Fruit fly (Drosophila melanogaster) whole organism, embryonic: Measurements from ENCODE around the gene CG6126.

ENCODE experiments used
- CG10274 ChIP-seq: fragments of 200-800 bp; sonication (Bioruptor generic); optimal IDR thresholded peaks from 3 replicates; lab custom pipeline; 2017; ENCODE audit warnings: missing biosample characterization, mild to moderate bottlenecking, missing genetic modification characterization
- CG10959 ChIP-seq: fragments of 200-800 bp; sonication (Bioruptor generic); IDR thresholded peaks from 2 replicates; pipeline ENCODE4 v1.3.6; 2022; ENCODE audit warnings: missing biosample characterization, missing genetic modification characterization
- CG11085 ChIP-seq: fragments of 200-800 bp; sonication (Bioruptor generic); IDR thresholded peaks from 2 replicates; pipeline ENCODE4 v1.3.6; 2022; ENCODE audit warnings: missing biosample characterization, missing genetic modification characterization
- CG11398 ChIP-seq: fragments of 200-800 bp; sonication (Bioruptor generic); optimal IDR thresholded peaks from 2 replicates; lab custom pipeline; 2016; ENCODE audit warnings: missing biosample characterization, missing genetic modification characterization
- CG11696 ChIP-seq: fragments of 200-800 bp; sonication (Bioruptor generic); IDR thresholded peaks from 2 replicates; pipeline ENCODE4 v1.3.6; 2022; ENCODE audit warnings: missing biosample characterization, missing genetic modification characterization
- CG12219 ChIP-seq: fragments of 200-800 bp; sonication (Bioruptor generic); optimal IDR thresholded peaks from 3 replicates; lab custom pipeline; 2018; ENCODE audit warnings: missing biosample characterization, mild to moderate bottlenecking, missing genetic modification characterization
- CG12299 ChIP-seq: fragments of 200-800 bp; sonication (Bioruptor generic); optimal IDR thresholded peaks from 2 replicates; lab custom pipeline; 2018; ENCODE audit warnings: missing biosample characterization, mild to moderate bottlenecking, missing genetic modification characterization
- CG13123 ChIP-seq: fragments of 200-800 bp; sonication (Bioruptor generic); optimal IDR thresholded peaks from 2 replicates; lab custom pipeline; 2016; ENCODE audit warnings: missing biosample characterization, missing genetic modification characterization
- CG13624 ChIP-seq: fragments of 200-800 bp; sonication (Bioruptor generic); optimal IDR thresholded peaks from 2 replicates; lab custom pipeline; 2016; ENCODE audit warnings: missing biosample characterization, missing genetic modification characterization
- CG15011 ChIP-seq: fragments of 200-800 bp; sonication (Bioruptor generic); optimal IDR thresholded peaks from 3 replicates; lab custom pipeline; 2018; ENCODE audit warnings: missing biosample characterization, mild to moderate bottlenecking, missing genetic modification characterization
- CG18764 ChIP-seq: fragments of 200-800 bp; sonication (Bioruptor generic); optimal IDR thresholded peaks from 3 replicates; lab custom pipeline; 2016; ENCODE audit warnings: missing biosample characterization, missing genetic modification characterization
- CG33213 ChIP-seq: fragments of 200-800 bp; sonication (Bioruptor generic); optimal IDR thresholded peaks from 3 replicates; lab custom pipeline; 2016; ENCODE audit warnings: missing biosample characterization, missing genetic modification characterization
- CG33557 ChIP-seq: fragments of 200-800 bp; sonication (Bioruptor generic); optimal IDR thresholded peaks from 2 replicates; lab custom pipeline; 2019; ENCODE audit warnings: missing biosample characterization, mild to moderate bottlenecking, missing genetic modification characterization, moderate library complexity
- CG6791 ChIP-seq: fragments of 200-800 bp; sonication (Bioruptor generic); IDR thresholded peaks from 3 replicates; pipeline ENCODE4 v1.3.6; 2022; ENCODE audit warnings: missing biosample characterization, missing genetic modification characterization; ENCODE audit not compliant: partially characterized antibody
- CG7372 ChIP-seq: fragments of 200-800 bp; sonication (Bioruptor generic); IDR thresholded peaks from 2 replicates; pipeline ENCODE4 v1.3.6; 2022; ENCODE audit warnings: missing biosample characterization, missing genetic modification characterization
- CG8281 ChIP-seq: fragments of 200-800 bp; sonication (Bioruptor generic); optimal IDR thresholded peaks from 2 replicates; lab custom pipeline; 2018; ENCODE audit warnings: missing biosample characterization, mild to moderate bottlenecking, missing genetic modification characterization, moderate library complexity
- CG9876 ChIP-seq: fragments of 200-800 bp; sonication (Bioruptor generic); optimal IDR thresholded peaks from 2 replicates; lab custom pipeline; 2016; ENCODE audit warnings: missing biosample characterization, missing genetic modification characterization
- CG9932 ChIP-seq: fragments of 200-800 bp; sonication (Bioruptor generic); IDR thresholded peaks from 2 replicates; pipeline ENCODE4 v1.3.6; 2022; ENCODE audit warnings: missing biosample characterization, missing genetic modification characterization
- GATAe ChIP-seq: fragments of 200-800 bp; sonication (Bioruptor generic); conservative IDR thresholded peaks from 2 replicates; pipeline ENCODE4 v1.3.6; 2022; ENCODE audit warnings: missing biosample characterization, missing genetic modification characterization
- HLH3B ChIP-seq: fragments of 200-800 bp; sonication (Bioruptor generic); IDR thresholded peaks from 2 replicates; pipeline ENCODE4 v1.3.6; 2022; ENCODE audit warnings: missing biosample characterization, missing genetic modification characterization
- Hr39 ChIP-seq: fragments of >200 bp; optimal IDR thresholded peaks from 2 replicates; lab custom pipeline; 2017
- Jarid2 ChIP-seq: fragments of 200-800 bp; sonication (Bioruptor generic); optimal IDR thresholded peaks from 3 replicates; lab custom pipeline; 2017; ENCODE audit warnings: mild to moderate bottlenecking, missing biosample characterization, missing genetic modification reagents, missing genetic modification characterization
- Lpt ChIP-seq: fragments of >200 bp; optimal IDR thresholded peaks from 2 replicates; lab custom pipeline; 2018; ENCODE audit warnings: missing biosample characterization, missing genetic modification characterization
- PHDP ChIP-seq: fragments of 200-800 bp; sonication (Bioruptor generic); optimal IDR thresholded peaks from 3 replicates; lab custom pipeline; 2018; ENCODE audit warnings: missing biosample characterization, mild to moderate bottlenecking, missing genetic modification characterization, moderate library complexity
- Six4 ChIP-seq: fragments of 200-800 bp; sonication (Bioruptor generic); optimal IDR thresholded peaks from 2 replicates; lab custom pipeline; 2016; ENCODE audit warnings: missing biosample characterization, missing genetic modification characterization
- Sox100B ChIP-seq: fragments of 200-800 bp; sonication (Bioruptor generic); optimal IDR thresholded peaks from 3 replicates; lab custom pipeline; 2018; ENCODE audit warnings: missing biosample characterization, mild to moderate bottlenecking, missing genetic modification characterization
- Sox102F ChIP-seq: fragments of 200-800 bp; sonication (Bioruptor generic); optimal IDR thresholded peaks from 2 replicates; lab custom pipeline; 2018; ENCODE audit warnings: missing biosample characterization, mild to moderate bottlenecking, missing genetic modification characterization, moderate library complexity
- Usf ChIP-seq: fragments of 200-800 bp; sonication (Bioruptor generic); optimal IDR thresholded peaks from 2 replicates; lab custom pipeline; 2017; ENCODE audit warnings: missing genotype, missing biosample characterization, missing genetic modification characterization
- al ChIP-seq: fragments of 200-800 bp; sonication (Bioruptor generic); IDR thresholded peaks from 2 replicates; pipeline ENCODE4 v1.3.6; 2022; ENCODE audit warnings: missing biosample characterization, missing genetic modification characterization
- cato ChIP-seq: fragments of 200-800 bp; sonication (Bioruptor generic); optimal IDR thresholded peaks from 2 replicates; lab custom pipeline; 2016; ENCODE audit warnings: missing biosample characterization, missing genetic modification characterization, borderline replicate concordance
- caup ChIP-seq: fragments of 200-800 bp; sonication (Bioruptor generic); optimal IDR thresholded peaks from 3 replicates; lab custom pipeline; 2017; ENCODE audit warnings: missing biosample characterization, mild to moderate bottlenecking, missing genetic modification characterization, moderate library complexity; ENCODE audit not compliant: severe bottlenecking
- corto ChIP-seq: fragments of 200-800 bp; sonication (Bioruptor generic); optimal IDR thresholded peaks from 2 replicates; lab custom pipeline; 2016; ENCODE audit warnings: missing biosample characterization, mild to moderate bottlenecking, missing genetic modification characterization, moderate library complexity
- dan ChIP-seq: fragments of 200-800 bp; sonication (Bioruptor generic); IDR thresholded peaks from 2 replicates; pipeline ENCODE4 v1.3.6; 2022; ENCODE audit warnings: missing biosample characterization, missing genetic modification characterization
- danr ChIP-seq: fragments of 200-800 bp; sonication (Bioruptor generic); IDR thresholded peaks from 2 replicates; pipeline ENCODE4 v1.3.6; 2022; ENCODE audit warnings: missing biosample characterization, missing genetic modification characterization
- lmd ChIP-seq: fragments of 200-800 bp; sonication (Bioruptor generic); IDR thresholded peaks from 2 replicates; pipeline ENCODE4 v1.3.6; 2022; ENCODE audit warnings: missing biosample characterization, missing genetic modification characterization
- luna ChIP-seq: fragments of 200-800 bp; sonication (Bioruptor generic); optimal IDR thresholded peaks from 2 replicates; lab custom pipeline; 2016; ENCODE audit warnings: missing biosample characterization, missing genetic modification characterization
- odd ChIP-seq: fragments of 200-800 bp; sonication (Bioruptor generic); optimal IDR thresholded peaks from 2 replicates; lab custom pipeline; 2017; ENCODE audit warnings: missing biosample characterization, mild to moderate bottlenecking, missing genetic modification characterization
- phol ChIP-seq: fragments of 200-800 bp; sonication (Bioruptor generic); optimal IDR thresholded peaks from 3 replicates; lab custom pipeline; 2018; ENCODE audit warnings: missing biosample characterization, mild to moderate bottlenecking, missing genetic modification characterization, moderate library complexity
- schlank ChIP-seq: fragments of 200-800 bp; sonication (Bioruptor generic); optimal IDR thresholded peaks from 2 replicates; lab custom pipeline; 2018; ENCODE audit warnings: missing biosample characterization, mild to moderate bottlenecking, missing genetic modification characterization
- sqz ChIP-seq: fragments of 200-800 bp; sonication (Bioruptor generic); optimal IDR thresholded peaks from 3 replicates; lab custom pipeline; 2018; ENCODE audit warnings: missing biosample characterization, mild to moderate bottlenecking, missing genetic modification characterization
- tin ChIP-seq: fragments of 200-800 bp; sonication (Bioruptor generic); optimal IDR thresholded peaks from 3 replicates; lab custom pipeline; 2016; ENCODE audit warnings: missing biosample characterization, missing genetic modification characterization
- tll ChIP-seq, 2 experiments: fragments of 200-800 bp in 1 of 2; fragments of >200 bp in 1 of 2; sonication (Bioruptor generic) in 1 of 2; optimal IDR thresholded peaks; 2 replicates each; lab custom pipeline; 2017 to 2019; ENCODE audit warnings: missing biosample characterization in 2 of 2, missing genetic modification characterization in 2 of 2, mild to moderate bottlenecking in 1 of 2, moderate library complexity in 1 of 2
- tna ChIP-seq: fragments of 200-800 bp; sonication (Bioruptor generic); IDR thresholded peaks from 2 replicates; pipeline ENCODE4 v1.3.6; 2022; ENCODE audit warnings: missing biosample characterization, missing genetic modification characterization; ENCODE audit not compliant: partially characterized antibody
- trem ChIP-seq: fragments of 200-800 bp; optimal IDR thresholded peaks from 3 replicates; lab custom pipeline; 2019; ENCODE audit warnings: missing biosample characterization, mild to moderate bottlenecking, missing genetic modification characterization, moderate library complexity
- trh ChIP-seq: fragments of 200-800 bp; sonication (Bioruptor generic); optimal IDR thresholded peaks from 2 replicates; lab custom pipeline; 2016; ENCODE audit warnings: missing biosample characterization, missing genetic modification characterization
- twi ChIP-seq: fragments of 200-800 bp; optimal IDR thresholded peaks from 2 replicates; lab custom pipeline; 2019; ENCODE audit warnings: missing biosample characterization, mild to moderate bottlenecking, missing genetic modification characterization, moderate library complexity
- tx ChIP-seq: fragments of 200-800 bp; sonication (Bioruptor generic); optimal IDR thresholded peaks from 2 replicates; lab custom pipeline; 2016; ENCODE audit warnings: missing biosample characterization, missing genetic modification characterization
- z ChIP-seq: fragments of 200-800 bp; sonication (Bioruptor generic); IDR thresholded peaks from 3 replicates; pipeline ENCODE4 v1.3.6; 2022; ENCODE audit warnings: missing biosample characterization, missing genetic modification characterization
- zen ChIP-seq: fragments of 200-800 bp; sonication (Bioruptor generic); optimal IDR thresholded peaks from 3 replicates; lab custom pipeline; 2018; ENCODE audit warnings: missing biosample characterization, mild to moderate bottlenecking, missing genetic modification characterization, moderate library complexity
- zf30C ChIP-seq: fragments of 200-800 bp; sonication (Bioruptor generic); optimal IDR thresholded peaks from 3 replicates; lab custom pipeline; 2018; ENCODE audit warnings: missing biosample characterization, mild to moderate bottlenecking, missing genetic modification characterization

Gene CG6126

DNA sequence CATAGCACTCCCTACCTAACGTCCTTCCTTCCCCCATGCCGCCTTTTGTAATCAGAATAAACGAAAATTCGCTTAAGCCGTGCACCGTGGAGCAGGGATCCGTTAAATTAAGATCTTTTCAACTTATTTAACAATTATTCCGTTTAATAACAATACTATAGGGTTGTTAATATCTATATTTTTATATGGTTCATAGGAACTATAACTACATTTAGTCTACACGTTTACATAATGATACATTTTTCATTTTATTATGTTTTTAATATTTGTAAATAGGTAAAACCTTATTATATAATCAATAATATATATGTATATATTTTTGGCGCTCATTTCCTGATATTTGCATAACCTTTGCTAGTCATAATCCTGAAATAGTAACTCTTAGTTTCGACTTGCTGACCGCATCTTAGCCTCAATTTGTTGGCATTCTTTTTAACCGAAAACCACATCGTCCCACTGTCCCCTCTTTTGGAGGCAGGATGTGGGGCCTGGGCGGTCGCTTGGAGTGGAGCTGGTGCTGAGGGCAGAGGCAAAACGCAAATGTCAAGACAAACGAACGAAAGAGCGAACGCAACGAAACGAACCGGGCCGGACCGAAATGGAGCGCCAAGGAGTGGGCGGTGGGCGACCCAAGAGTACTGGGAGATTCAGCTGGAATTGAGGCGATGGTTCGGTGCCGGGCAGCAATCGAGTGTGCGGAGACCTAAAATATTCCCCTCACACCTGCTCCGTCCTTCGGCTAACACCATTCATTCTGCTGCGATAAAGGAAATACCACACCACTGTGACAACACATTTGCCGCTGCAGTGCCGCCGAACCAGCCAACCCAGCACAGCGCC lies 7.1 kb upstream of the CG6126 start (continued):
- TF ChIP-seq GATAe (GFP tag; lab: Robert Waterston, UW): no peak
- no peak for TF ChIP-seq twi (tag; lab: Kevin White, UChicago)
- TF ChIP-seq CG13624 (GFP tag; lab: Kevin White, UChicago): no peak
- no peak for TF ChIP-seq al (GFP tag; lab: Robert Waterston, UW)
- TF ChIP-seq CG18764 (GFP tag; lab: Kevin White, UChicago): no peak
- TF ChIP-seq HLH3B (GFP tag; lab: Robert Waterston, UW): no peak
- TF ChIP-seq zf30C (GFP tag; lab: Kevin White, UChicago): no peak
- TF ChIP-seq danr (GFP tag; lab: Robert Waterston, UW): no peak
- TF ChIP-seq tna (GFP tag; lab: Robert Waterston, UW): 0 out of 2 replicates have a peak, but pooled peaks have one; percentile 26
- no peak for TF ChIP-seq schlank (tag; lab: Kevin White, UChicago)
- TF ChIP-seq tx (GFP tag; lab: Kevin White, UChicago): no peak
- TF ChIP-seq sqz (GFP tag; lab: Kevin White, UChicago): no peak
- TF ChIP-seq phol (tag; lab: Kevin White, UChicago): peak; percentile 17
- TF ChIP-seq Hr39 (lab: Kevin White, UChicago): no peak
- TF ChIP-seq Lpt (GFP tag; lab: Kevin White, UChicago): no peak
- no peak for TF ChIP-seq CG11398 (GFP tag; lab: Kevin White, UChicago)
- TF ChIP-seq CG15011 (GFP tag; lab: Kevin White, UChicago): no peak
- TF ChIP-seq CG12299 (tag; lab: Kevin White, UChicago): no peak
- TF ChIP-seq CG10274 (GFP tag; lab: Kevin White, UChicago): no peak
- TF ChIP-seq CG9932 (GFP tag; lab: Robert Waterston, UW): peak; percentile 37; the same call in 1 of the 2 replicates
- no peak for TF ChIP-seq trem
- no peak for TF ChIP-seq CG9876 (GFP tag; lab: Kevin White, UChicago)
- peak; percentile 10; the same call in 1 of the 2 replicates for TF ChIP-seq CG11085 (GFP tag; lab: Robert Waterston, UW)
- TF ChIP-seq trh (GFP tag; lab: Kevin White, UChicago): no peak
- no peak for TF ChIP-seq CG33557 (GFP tag; lab: Kevin White, UChicago)
- no peak for TF ChIP-seq CG13123 (GFP tag; lab: Kevin White, UChicago)
- TF ChIP-seq PHDP (tag; lab: Kevin White, UChicago): no peak
- no peak for TF ChIP-seq tll (GFP tag; optimal IDR thresholded peaks at IDR 0.05; lab: Kevin White, UChicago)
- no peak for TF ChIP-seq corto (GFP tag; lab: Kevin White, UChicago)
- TF ChIP-seq dan (GFP tag; lab: Robert Waterston, UW): no peak
- TF ChIP-seq tin (GFP tag; lab: Kevin White, UChicago): no peak
- no peak for TF ChIP-seq Usf (GFP tag; lab: Kevin White, UChicago)
- TF ChIP-seq cato: no peak
- no peak for TF ChIP-seq CG6791
- TF ChIP-seq CG11696 (GFP tag; lab: Robert Waterston, UW): no peak
- TF ChIP-seq odd (GFP tag; lab: Kevin White, UChicago): peak; percentile 49
- no peak for TF ChIP-seq luna
- TF ChIP-seq Sox102F (GFP tag; lab: Kevin White, UChicago): peak; percentile 40
- no peak for TF ChIP-seq CG12219 (GFP tag; lab: Kevin White, UChicago)
- no peak for TF ChIP-seq lmd (GFP tag; lab: Robert Waterston, UW)
- no peak for TF ChIP-seq Jarid2 (GFP tag; lab: Kevin White, UChicago)
- TF ChIP-seq Six4 (GFP tag; lab: Kevin White, UChicago): no peak
- TF ChIP-seq CG8281 (tag; lab: Kevin White, UChicago): no peak
- peak; percentile 66 for TF ChIP-seq Sox100B
- no peak for TF ChIP-seq zen (tag; lab: Kevin White, UChicago)
- no peak for TF ChIP-seq CG7372 (GFP tag; lab: Robert Waterston, UW)
- TF ChIP-seq CG33213 (GFP tag; lab: Kevin White, UChicago): no peak
- TF ChIP-seq CG10959 (GFP tag; lab: Robert Waterston, UW): no peak
- TF ChIP-seq caup (GFP tag; lab: Kevin White, UChicago): peak; percentile 33
- TF ChIP-seq z: no peak
